Worm (Caenorhabditis elegans): ENCODE measurements around the gene skr-19.

DNA sequence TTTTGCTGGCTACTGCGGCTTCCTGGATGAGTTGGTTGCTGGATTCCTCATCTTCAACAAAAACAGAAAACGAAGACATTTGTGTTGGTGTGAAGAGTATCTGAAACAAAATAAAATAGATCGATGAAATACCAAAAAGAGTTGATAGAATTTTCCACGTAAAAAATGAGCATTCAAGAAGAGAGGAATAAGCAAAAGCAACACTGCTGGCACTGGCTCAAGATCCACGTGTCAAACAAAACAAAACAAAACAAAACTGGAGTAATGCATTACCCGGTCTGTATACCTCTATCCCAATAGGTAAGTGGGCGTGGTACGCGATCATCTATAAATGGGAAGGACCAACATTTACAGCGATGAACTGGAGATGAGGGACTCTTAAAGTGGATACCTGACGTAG lies 10.4 kb upstream of the skr-19 start, which contains the start of gene K08H2.2:
- TF ChIP-seq nhr-237 (tag; optimal IDR thresholded peaks at IDR 0.05) (no peak), lin-13 (GFP tag; optimal IDR thresholded peaks at IDR 0.05) (no peak), lsy-2 (tag; optimal IDR thresholded peaks at IDR 0.05) (no peak), ama-1 (optimal IDR thresholded peaks at IDR 0.05) (no peak), blmp-1 (tag; optimal IDR thresholded peaks at IDR 0.05; ENCODE audit: insufficient read depth) (no peak), nhr-6 (tag; optimal IDR thresholded peaks at IDR 0.05) (no peak), unc-62 (GFP tag; optimal IDR thresholded peaks at IDR 0.05) (no peak), R02D3.7 (tag; optimal IDR thresholded peaks at IDR 0.05) (no peak), snpc-4 (tag; optimal IDR thresholded peaks at IDR 0.05) (no peak), unc-55 (GFP tag; optimal IDR thresholded peaks at IDR 0.05) (no peak), egl-27 (tag; optimal IDR thresholded peaks at IDR 0.05) (no peak), nhr-25 (tag; optimal IDR thresholded peaks at IDR 0.05) (no peak), ceh-82 (tag; optimal IDR thresholded peaks at IDR 0.05) (no peak)
